Fruit fly (Drosophila melanogaster): ENCODE results near the gene CG9743.
A peak's percentile ranks its signal among the peaks of the same experiment; 100 is the strongest.

CG9743 gene

DNA sequence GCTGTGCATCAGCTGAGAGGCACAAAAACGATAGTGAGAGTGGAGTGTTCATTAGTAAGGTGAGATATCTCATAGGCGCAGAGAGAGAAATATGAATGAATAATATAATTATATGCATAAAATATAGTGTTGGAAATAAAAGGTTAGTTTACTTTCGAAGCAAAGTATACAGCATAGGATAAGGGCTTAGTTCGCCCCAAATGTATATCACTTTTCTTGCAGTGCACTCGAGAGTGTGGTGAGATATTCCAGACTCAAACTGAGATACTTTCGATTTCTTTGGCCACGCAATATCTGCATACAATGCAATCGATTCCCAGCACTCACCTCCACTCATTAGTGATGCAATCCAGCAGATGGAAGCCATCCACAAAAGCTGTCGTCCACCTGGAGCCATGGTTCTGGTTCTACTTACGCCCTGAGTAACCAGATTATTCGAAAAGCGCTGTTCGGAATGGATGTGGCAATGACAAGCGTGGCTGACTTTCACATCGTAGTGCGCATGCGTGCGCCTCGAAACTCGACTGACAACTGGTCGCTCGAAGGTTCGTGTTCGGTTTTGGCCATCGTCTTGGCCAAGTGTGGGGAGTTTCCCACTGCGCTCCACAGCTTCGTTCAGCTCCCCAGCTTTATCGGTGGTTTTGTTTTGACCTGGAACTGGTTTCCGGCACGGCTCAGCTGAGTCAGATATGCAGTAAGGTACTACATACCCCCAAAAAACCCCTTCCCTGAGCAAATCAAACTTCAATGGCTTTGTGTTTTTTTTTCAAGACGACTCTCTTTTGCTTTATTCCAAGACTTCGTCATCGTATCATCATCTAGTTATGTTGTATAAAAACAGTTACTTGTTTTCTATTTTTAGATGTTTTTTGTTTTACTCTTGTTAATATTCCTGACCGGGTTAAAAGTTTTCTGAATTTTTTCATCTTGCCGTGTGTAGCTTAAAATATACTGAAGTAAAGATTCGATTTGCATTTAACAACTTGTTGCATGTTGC, 31.8 kb downstream of the CG9743 start, which contains the start of gene Rsod (continued):
- TF ChIP-seq CG17802 (tag; optimal IDR thresholded peaks at IDR 0.05): peak; percentile 38
- peak; percentile 70 for TF ChIP-seq H2.0 (GFP tag; IDR thresholded peaks at IDR 0.05)
- peak; percentile 48; the same call in 1 of the 2 replicates for TF ChIP-seq slbo (GFP tag; IDR thresholded peaks at IDR 0.05)
- no peak for TF ChIP-seq Ets97D (GFP tag; optimal IDR thresholded peaks at IDR 0.05)
- peak in 1 of 2 experiments; percentile 11 for TF ChIP-seq Eip74EF (GFP tag; optimal IDR thresholded peaks at IDR 0.05)
- peak; percentile 56 for TF ChIP-seq CG7357 (GFP tag; IDR thresholded peaks at IDR 0.05)
- TF ChIP-seq E2f2 (GFP tag; IDR thresholded peaks at IDR 0.05): peak; percentile 40; the same call in 1 of the 2 replicates
- no peak for TF ChIP-seq cg (GFP tag; optimal IDR thresholded peaks at IDR 0.05)
- peak; percentile 46 for TF ChIP-seq CG1602 (GFP tag; optimal IDR thresholded peaks at IDR 0.05)
- peak; percentile 20 for TF ChIP-seq CG18599 (GFP tag; optimal IDR thresholded peaks at IDR 0.05)
- no peak for TF ChIP-seq CG2129 (GFP tag; IDR thresholded peaks at IDR 0.05; ENCODE audit: partially characterized antibody)
- peak; percentile 99 for TF ChIP-seq Blimp-1 (GFP tag; optimal IDR thresholded peaks at IDR 0.05)
- peak in 1 of 2 experiments; percentile 20 for TF ChIP-seq chif (GFP tag; optimal IDR thresholded peaks at IDR 0.05)
- TF ChIP-seq Ssrp (tag; optimal IDR thresholded peaks at IDR 0.05): peak; percentile 50
- peak; percentile 42; the same call in 1 of the 2 replicates for TF ChIP-seq chm (GFP tag; IDR thresholded peaks at IDR 0.05)
- TF ChIP-seq oc (tag; optimal IDR thresholded peaks at IDR 0.05): peak; percentile 65
- peak; percentile 37 for TF ChIP-seq salm (tag; optimal IDR thresholded peaks at IDR 0.05)
- TF ChIP-seq CG32532 (GFP tag; IDR thresholded peaks at IDR 0.05): peak; percentile 61; the same call in 1 of the 2 replicates
- no peak for TF ChIP-seq D (optimal IDR thresholded peaks at IDR 0.05)
- peak; percentile 48 for TF ChIP-seq D (GFP tag; optimal IDR thresholded peaks at IDR 0.05)
- peak; percentile 40 for TF ChIP-seq ewg (GFP tag; optimal IDR thresholded peaks at IDR 0.05)
- TF ChIP-seq seq (GFP tag; IDR thresholded peaks at IDR 0.05): peak; percentile 70
- no peak for TF ChIP-seq fd3F (GFP tag; optimal IDR thresholded peaks at IDR 0.05)
- TF ChIP-seq bcd (GFP tag; optimal IDR thresholded peaks at IDR 0.05): peak; percentile 36
- TF ChIP-seq CG12391 (tag; optimal IDR thresholded peaks at IDR 0.05): peak; percentile 54
- peak; percentile 62 for TF ChIP-seq Rfx (GFP tag; IDR thresholded peaks at IDR 0.05)
- no peak for TF ChIP-seq CG12744 (GFP tag; optimal IDR thresholded peaks at IDR 0.05)
- peak; percentile 73 for TF ChIP-seq CG11093 (GFP tag; IDR thresholded peaks at IDR 0.05)
- TF ChIP-seq Jarid2 (GFP tag; optimal IDR thresholded peaks at IDR 0.05): peak; percentile 55
- TF ChIP-seq CG1024 (GFP tag; IDR thresholded peaks at IDR 0.05): peak; percentile 35; the same call in 1 of the 2 replicates
- no peak for TF ChIP-seq Poxn (GFP tag; IDR thresholded peaks at IDR 0.05)
- TF ChIP-seq sob (GFP tag; IDR thresholded peaks at IDR 0.05): peak; percentile 29; the same call in 1 of the 2 replicates
- peak; percentile 92 for TF ChIP-seq vvl (GFP tag; IDR thresholded peaks at IDR 0.05)
- no peak for TF ChIP-seq pfk (GFP tag; optimal IDR thresholded peaks at IDR 0.05)
- no peak for TF ChIP-seq kah (GFP tag; optimal IDR thresholded peaks at IDR 0.05)
- peak; percentile 56 for TF ChIP-seq az2 (GFP tag; optimal IDR thresholded peaks at IDR 0.05)
- peak; percentile 16 for TF ChIP-seq Dek (tag; optimal IDR thresholded peaks at IDR 0.05)
- no peak for TF ChIP-seq stwl (tag; optimal IDR thresholded peaks at IDR 0.05)
- TF ChIP-seq CG34224 (GFP tag; IDR thresholded peaks at IDR 0.05; ENCODE audit: partially characterized antibody): no peak
- TF ChIP-seq CG2202 (tag; optimal IDR thresholded peaks at IDR 0.05): peak; percentile 10
- TF ChIP-seq CG43689 (GFP tag; IDR thresholded peaks at IDR 0.05): 0 out of 2 replicates have a peak, but pooled peaks have one; percentile 42
- TF ChIP-seq fd64A (GFP tag; optimal IDR thresholded peaks at IDR 0.05): peak; percentile 36
- peak; percentile 70 for TF ChIP-seq stc (GFP tag; IDR thresholded peaks at IDR 0.05)
- peak; percentile 37 for TF ChIP-seq Oaz (GFP tag; IDR thresholded peaks at IDR 0.05)
- peak; percentile 63 for TF ChIP-seq B-H1 (GFP tag; IDR thresholded peaks at IDR 0.05)
- peak; percentile 67 for TF ChIP-seq Lim3 (GFP tag; IDR thresholded peaks at IDR 0.05)
- TF ChIP-seq CG11456 (GFP tag; IDR thresholded peaks at IDR 0.05): peak; percentile 63; the same call in 2 of the 3 replicates
- TF ChIP-seq CG17328 (GFP tag; IDR thresholded peaks at IDR 0.05): peak; percentile 78

All from whole organism, embryonic.